Worm (Caenorhabditis elegans) whole organism, L3 larva: ENCODE measurements around the gene K08D8.6.

Source experiments
- ZK546.5 ChIP-seq: sonication (generic microtip); optimal IDR thresholded peaks from 2 replicates; lab custom pipeline; 2017; ENCODE audit warnings: missing biosample characterization, missing genetic modification characterization
- egl-27 ChIP-seq: sonication (generic microtip); optimal IDR thresholded peaks from 4 replicates; lab custom pipeline; 2017; ENCODE audit warnings: missing biosample characterization, missing genetic modification reagents, missing genetic modification characterization
- fkh-10 ChIP-seq: sonication (generic microtip); optimal IDR thresholded peaks from 2 replicates; lab custom pipeline; 2017; ENCODE audit warnings: missing biosample characterization, missing genetic modification reagents, missing genetic modification characterization
- fkh-2 ChIP-seq: fragments of 150-350 bp; optimal IDR thresholded peaks from 2 replicates; lab custom pipeline; 2014; ENCODE audit warnings: missing biosample characterization, missing genetic modification reagents, missing genetic modification characterization
- nhr-77 ChIP-seq: fragments of 150-350 bp; optimal IDR thresholded peaks from 2 replicates; lab custom pipeline; 2014; ENCODE audit warnings: missing biosample characterization, missing genetic modification characterization

DNA sequence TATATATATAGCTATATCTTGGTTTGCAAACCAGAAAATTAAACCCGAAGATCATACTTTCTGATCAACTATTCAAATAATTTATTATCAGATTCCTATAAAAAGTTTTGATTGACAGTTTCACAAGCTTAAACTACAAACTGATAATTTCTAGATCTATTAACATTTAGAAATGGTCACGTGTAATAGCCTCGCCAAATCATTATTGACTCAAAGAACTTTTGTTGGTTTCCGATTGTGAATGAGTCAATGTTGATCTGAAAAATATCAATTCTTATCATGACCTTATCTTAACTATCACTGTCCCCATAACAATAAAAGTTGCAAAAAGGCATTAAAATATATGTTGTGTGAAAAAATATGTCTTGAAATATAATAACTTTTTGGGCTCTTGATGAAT lies 48.2 kb downstream of the K08D8.6 start:
- TF ChIP-seq fkh-2 (tag; lab: Kevin White, UChicago) (no peak), egl-27 (tag; lab: Kevin White, UChicago) (no peak), nhr-77 (no peak), ZK546.5 (tag; lab: Kevin White, UChicago) (no peak), fkh-10 (no peak)
